Worm (Caenorhabditis elegans) whole organism, L4 larva: ENCODE data around the gene T21E8.6.

Experiments used
- F37D6.2 ChIP-seq: sonication (generic microtip); optimal IDR thresholded peaks from 2 replicates; lab custom pipeline; 2016; ENCODE audit warnings: mild to moderate bottlenecking, missing genetic modification characterization, missing compliant biosample characterization
- aly-2 ChIP-seq: sonication (generic microtip); optimal IDR thresholded peaks from 2 replicates; lab custom pipeline; 2018; ENCODE audit warnings: missing biosample characterization, missing genetic modification characterization
- cey-2 ChIP-seq: sonication (generic microtip); optimal IDR thresholded peaks from 3 replicates; lab custom pipeline; 2017; ENCODE audit warnings: missing genetic modification characterization, mild to moderate bottlenecking, missing compliant biosample characterization, antibody characterized with exemption, borderline replicate concordance; ENCODE audit not compliant: insufficient read depth
- fkh-10 ChIP-seq: fragments of 150-350 bp; optimal IDR thresholded peaks from 2 replicates; lab custom pipeline; 2014; ENCODE audit warnings: missing biosample characterization, missing genetic modification reagents, missing genetic modification characterization
- nhr-10 ChIP-seq: fragments of 150-350 bp; optimal IDR thresholded peaks from 2 replicates; lab custom pipeline; 2014; ENCODE audit warnings: missing biosample characterization, missing genetic modification characterization
- nhr-28 ChIP-seq: fragments of 150-350 bp; optimal IDR thresholded peaks from 2 replicates; lab custom pipeline; 2014; ENCODE audit warnings: missing biosample characterization, missing genetic modification characterization
- pqm-1 ChIP-seq: sonication (generic microtip); optimal IDR thresholded peaks from 2 replicates; lab custom pipeline; 2017; ENCODE audit warnings: missing biosample characterization, missing genetic modification characterization
- unc-62 ChIP-seq, 3 experiments: fragments of 150-350 bp in 1 of 3; sonication (generic microtip); optimal IDR thresholded peaks in 2 of 3; peaks in 1 of 3; 1 replicate in 1 of 3; 2 replicates in 2 of 3; lab custom pipeline; 2014 to 2017; ENCODE audit warnings: missing biosample characterization in 3 of 3, missing genetic modification characterization in 3 of 3, missing genetic modification reagents in 3 of 3, missing genotype in 1 of 3
- ztf-11 ChIP-seq: fragments of 150-350 bp; optimal IDR thresholded peaks from 2 replicates; lab custom pipeline; 2014; ENCODE audit warnings: missing biosample characterization, missing genetic modification characterization

- TF ChIP-seq nhr-10 (tag; lab: Kevin White, UChicago) (no peak), ztf-11 (tag; lab: Kevin White, UChicago) (no peak), cey-2 (tag; lab: Kevin White, UChicago) (no peak), fkh-10 (GFP tag; lab: Kevin White, UChicago) (no peak), F37D6.2 (tag; lab: Kevin White, UChicago) (no peak), pqm-1 (no peak), nhr-28 (tag; lab: Kevin White, UChicago) (no peak), aly-2 (tag; lab: Kevin White, UChicago) (no peak), unc-62 (GFP tag; optimal IDR thresholded peaks at IDR 0.05 in 1 of 2; lab: Kevin White, UChicago) (no peak), unc-62 (tag; optimal IDR thresholded peaks at IDR 0.05; lab: Kevin White, UChicago) (no peak)
Observed at ce11 chrX:10932087-10932486, 50.0 kb downstream of the T21E8.6 start.
